Worm (Caenorhabditis elegans) whole organism, L4 larva: Measurements from ENCODE around the gene T12A7.10.

ENCODE experiments used
- F49E8.2 ChIP-seq: sonication (generic microtip); optimal IDR thresholded peaks from 2 replicates; lab custom pipeline; 2016; ENCODE audit warnings: missing compliant biosample characterization, mild to moderate bottlenecking, missing genetic modification characterization, borderline replicate concordance
- Y48G9A.11 ChIP-seq: fragments of 200-800 bp; sonication (Bioruptor generic); IDR thresholded peaks from 2 replicates; pipeline ENCODE4 v1.3.6; 2022; ENCODE audit warnings: missing genetic modification reagents, missing genetic modification characterization, missing compliant biosample characterization
- ZK337.2 ChIP-seq: fragments of 200-800 bp; sonication (Bioruptor generic); IDR thresholded peaks from 2 replicates; pipeline ENCODE4 v1.3.6; 2022; ENCODE audit warnings: missing genetic modification reagents, missing genetic modification characterization, missing compliant biosample characterization
- ZK546.5 ChIP-seq, 2 experiments: sonication (generic microtip); optimal IDR thresholded peaks; 2 replicates each; lab custom pipeline; 2017; ENCODE audit warnings: missing biosample characterization in 2 of 2, missing genetic modification characterization in 2 of 2
- aha-1 ChIP-seq: fragments of 150-350 bp; peaks from one replicate; lab custom pipeline; 2014; ENCODE audit warnings: missing biosample characterization, missing genetic modification characterization
- ceh-20 ChIP-seq: fragments of 200-800 bp; sonication (Bioruptor generic); IDR thresholded peaks from 2 replicates; pipeline ENCODE4 v1.3.6; 2022; ENCODE audit warnings: missing genetic modification reagents, missing genetic modification characterization, missing compliant biosample characterization
- ceh-32 ChIP-seq: sonication (generic microtip); optimal IDR thresholded peaks from 2 replicates; lab custom pipeline; 2016; ENCODE audit warnings: mild to moderate bottlenecking, missing genetic modification characterization, missing compliant biosample characterization; ENCODE audit not compliant: poor library complexity
- ceh-82 ChIP-seq: sonication (generic microtip); optimal IDR thresholded peaks from 2 replicates; lab custom pipeline; 2017; ENCODE audit warnings: missing biosample characterization, missing genetic modification characterization
- ces-1 ChIP-seq: fragments of 150-350 bp; sonication (generic microtip); optimal IDR thresholded peaks from 4 replicates; lab custom pipeline; 2014; ENCODE audit warnings: missing biosample characterization, missing genetic modification reagents, missing genetic modification characterization
- ctbp-1 ChIP-seq: fragments of 200-800 bp; sonication (Bioruptor generic); IDR thresholded peaks from 2 replicates; pipeline ENCODE4 v1.3.6; 2022; ENCODE audit warnings: missing genetic modification reagents, missing genetic modification characterization, missing compliant biosample characterization
- daf-16 ChIP-seq, 3 experiments: sonication (generic microtip); optimal IDR thresholded peaks; 2 replicates each; lab custom pipeline; 2016 to 2017; ENCODE audit warnings: missing genetic modification characterization in 3 of 3, missing genetic modification reagents in 3 of 3, mild to moderate bottlenecking in 2 of 3, missing compliant biosample characterization in 2 of 3, missing biosample characterization in 1 of 3, moderate library complexity in 1 of 3
- daf-19 ChIP-seq: fragments of 200-800 bp; sonication (Bioruptor generic); conservative IDR thresholded peaks from 2 replicates; pipeline ENCODE4 v1.3.6; 2022; ENCODE audit warnings: missing genetic modification characterization, missing compliant biosample characterization
- dmd-6 ChIP-seq: fragments of 200-800 bp; sonication (Bioruptor generic); IDR thresholded peaks from 2 replicates; pipeline ENCODE4 v1.3.6; 2022; ENCODE audit warnings: missing genetic modification reagents, missing genetic modification characterization, missing compliant biosample characterization
- dmd-8 ChIP-seq: fragments of 200-800 bp; sonication (Bioruptor generic); IDR thresholded peaks from 2 replicates; pipeline ENCODE4 v1.3.6; 2022; ENCODE audit warnings: missing genetic modification characterization, missing compliant biosample characterization
- dmd-9 ChIP-seq: fragments of 200-800 bp; sonication (Bioruptor generic); IDR thresholded peaks from 2 replicates; pipeline ENCODE4 v1.3.6; 2022; ENCODE audit warnings: missing genetic modification reagents, missing genetic modification characterization, missing compliant biosample characterization
- egl-43 ChIP-seq: fragments of 200-800 bp; sonication (Bioruptor generic); IDR thresholded peaks from 2 replicates; pipeline ENCODE4 v1.3.6; 2022; ENCODE audit warnings: missing genetic modification reagents, missing genetic modification characterization, missing compliant biosample characterization
- fkh-10 ChIP-seq: fragments of 150-350 bp; optimal IDR thresholded peaks from 2 replicates; lab custom pipeline; 2014; ENCODE audit warnings: missing biosample characterization, missing genetic modification reagents, missing genetic modification characterization
- hlh-11 ChIP-seq: fragments of 200-800 bp; sonication (Bioruptor generic); optimal IDR thresholded peaks from 2 replicates; lab custom pipeline; 2018; ENCODE audit warnings: mild to moderate bottlenecking, missing genetic modification characterization, missing compliant biosample characterization
- lsy-2 ChIP-seq, 2 experiments: fragments of 150-350 bp in 1 of 2; sonication (generic microtip) in 1 of 2; optimal IDR thresholded peaks; 2 replicates each; lab custom pipeline; 2014 to 2017; ENCODE audit warnings: missing biosample characterization in 2 of 2, missing genetic modification characterization in 2 of 2
- mdt-29 ChIP-seq: fragments of 200-800 bp; sonication (Bioruptor generic); IDR thresholded peaks from 2 replicates; pipeline ENCODE4 v1.3.6; 2022; ENCODE audit warnings: missing genetic modification reagents, missing genetic modification characterization, missing compliant biosample characterization
- mep-1 ChIP-seq: fragments of 150-350 bp; sonication (generic microtip); optimal IDR thresholded peaks from 3 replicates; lab custom pipeline; 2014; ENCODE audit warnings: missing biosample characterization, missing genetic modification characterization
- mxl-2 ChIP-seq: fragments of 200-800 bp; sonication (Bioruptor generic); conservative IDR thresholded peaks from 2 replicates; pipeline ENCODE4 v1.3.6; 2022; ENCODE audit warnings: missing genetic modification reagents, missing genetic modification characterization, missing compliant biosample characterization
- nhr-10 ChIP-seq: fragments of 150-350 bp; optimal IDR thresholded peaks from 2 replicates; lab custom pipeline; 2014; ENCODE audit warnings: missing biosample characterization, missing genetic modification characterization
- nhr-102 ChIP-seq: sonication (generic microtip); optimal IDR thresholded peaks from 2 replicates; lab custom pipeline; 2016; ENCODE audit warnings: mild to moderate bottlenecking, missing genetic modification characterization, moderate library complexity, missing compliant biosample characterization
- nhr-111 ChIP-seq: fragments of 200-800 bp; sonication (Bioruptor generic); optimal IDR thresholded peaks from 2 replicates; lab custom pipeline; 2018; ENCODE audit warnings: mild to moderate bottlenecking, missing genetic modification characterization, missing compliant biosample characterization
- nhr-25 ChIP-seq: sonication (generic microtip); optimal IDR thresholded peaks from 2 replicates; lab custom pipeline; 2017; ENCODE audit warnings: missing genetic modification characterization, mild to moderate bottlenecking, missing compliant biosample characterization, antibody characterized with exemption, moderate library complexity, borderline replicate concordance; ENCODE audit not compliant: insufficient read depth
- nhr-6 ChIP-seq: fragments of 150-350 bp; optimal IDR thresholded peaks from 2 replicates; lab custom pipeline; 2014; ENCODE audit warnings: missing biosample characterization, missing genetic modification characterization
- saeg-2 ChIP-seq: fragments of 200-800 bp; sonication (Bioruptor generic); IDR thresholded peaks from 2 replicates; pipeline ENCODE4 v1.3.6; 2022; ENCODE audit warnings: missing genetic modification reagents, missing genetic modification characterization, missing compliant biosample characterization
- set-16 ChIP-seq: fragments of 200-800 bp; sonication (Bioruptor generic); IDR thresholded peaks from 2 replicates; pipeline ENCODE4 v1.3.6; 2022; ENCODE audit warnings: missing genetic modification reagents, missing genetic modification characterization, missing compliant biosample characterization
- skn-1 ChIP-seq: fragments of 150-350 bp; optimal IDR thresholded peaks from 2 replicates; lab custom pipeline; 2014; ENCODE audit warnings: missing biosample characterization, missing genetic modification characterization
- spr-1 ChIP-seq: sonication (generic microtip); optimal IDR thresholded peaks from 2 replicates; lab custom pipeline; 2016; ENCODE audit warnings: mild to moderate bottlenecking, missing genetic modification characterization, missing compliant biosample characterization
- tra-1 ChIP-seq: fragments of 200-800 bp; sonication (Bioruptor generic); IDR thresholded peaks from 2 replicates; pipeline ENCODE4 v1.3.6; 2022; ENCODE audit warnings: missing genetic modification reagents, missing genetic modification characterization, missing compliant biosample characterization
- unc-130 ChIP-seq: sonication (generic microtip); optimal IDR thresholded peaks from 2 replicates; lab custom pipeline; 2016; ENCODE audit warnings: missing genetic modification reagents, missing genetic modification characterization, missing compliant biosample characterization
- unc-39 ChIP-seq: sonication (generic microtip); optimal IDR thresholded peaks from 2 replicates; lab custom pipeline; 2017; ENCODE audit warnings: missing biosample characterization, missing genetic modification characterization
- unc-62 ChIP-seq, 3 experiments: fragments of 150-350 bp in 1 of 3; sonication (generic microtip); optimal IDR thresholded peaks in 2 of 3; peaks in 1 of 3; 1 replicate in 1 of 3; 2 replicates in 2 of 3; lab custom pipeline; 2014 to 2017; ENCODE audit warnings: missing biosample characterization in 3 of 3, missing genetic modification characterization in 3 of 3, missing genetic modification reagents in 3 of 3, missing genotype in 1 of 3
- zfp-3 ChIP-seq: fragments of 200-800 bp; sonication (Bioruptor generic); conservative IDR thresholded peaks from 2 replicates; pipeline ENCODE4 v1.3.6; 2022; ENCODE audit warnings: missing genetic modification reagents, missing genetic modification characterization, missing compliant biosample characterization
- ztf-11 ChIP-seq: fragments of 150-350 bp; optimal IDR thresholded peaks from 2 replicates; lab custom pipeline; 2014; ENCODE audit warnings: missing biosample characterization, missing genetic modification characterization

T12A7.10 gene

ce11 chrIV:11799240-11799639 is 44.3 kb upstream of the T12A7.10 start:
- peak in 1 of 2 experiments; percentile 82 for TF ChIP-seq unc-62 (GFP tag; optimal IDR thresholded peaks at IDR 0.05 in 1 of 2; lab: Kevin White, UChicago)
- TF ChIP-seq unc-62 (tag; optimal IDR thresholded peaks at IDR 0.05; lab: Kevin White, UChicago) = no peak
- TF ChIP-seq unc-39 (tag; lab: Kevin White, UChicago) = no peak
- TF ChIP-seq tra-1 = no peak
- no peak for TF ChIP-seq daf-16 (GFP tag; optimal IDR thresholded peaks at IDR 0.05; lab: Kevin White, UChicago)
- TF ChIP-seq daf-16 (tag; optimal IDR thresholded peaks at IDR 0.05; lab: Kevin White, UChicago) = no peak
- TF ChIP-seq ceh-20 (GFP tag; lab: Robert Waterston, UW) = peak; percentile 53; the same call in 1 of the 2 replicates
- no peak for TF ChIP-seq F49E8.2
- TF ChIP-seq ceh-32 (tag; lab: Kevin White, UChicago) = no peak
- TF ChIP-seq aha-1 (tag; lab: Kevin White, UChicago) = peak; percentile 61

- no peak for TF ChIP-seq spr-1
- peak; percentile 73 for TF ChIP-seq fkh-10
- TF ChIP-seq unc-62 (GFP tag; optimal IDR thresholded peaks at IDR 0.05 in 1 of 2; lab: Kevin White, UChicago) = peak in 1 of 2 experiments; percentile 65
- TF ChIP-seq unc-62 (tag; optimal IDR thresholded peaks at IDR 0.05; lab: Kevin White, UChicago) = no peak
Measured at ce11 chrIV:11796818-11797217, 41.9 kb upstream of the T12A7.10 start.

ce11 chrIV:11795964-11796363 is 41.1 kb upstream of the T12A7.10 start:
- TF ChIP-seq fkh-10 (peak; percentile 47), mdt-29 (GFP tag; lab: Robert Waterston, UW) (no peak)

- TF ChIP-seq dmd-6 (GFP tag; lab: Robert Waterston, UW) = peak; percentile 9; the same call in 1 of the 2 replicates
- peak; percentile 67 for TF ChIP-seq ceh-20 (GFP tag; lab: Robert Waterston, UW)
- peak; percentile 78 for TF ChIP-seq set-16 (GFP tag; lab: Robert Waterston, UW)
- no peak for TF ChIP-seq nhr-6 (tag; lab: Kevin White, UChicago)
- TF ChIP-seq mep-1 (tag; lab: Kevin White, UChicago) = peak; percentile 6
- TF ChIP-seq daf-19 (GFP tag; lab: Robert Waterston, UW) = no peak
- peak; percentile 75 for TF ChIP-seq ctbp-1
- peak; percentile 6 for TF ChIP-seq hlh-11 (tag; lab: Kevin White, UChicago)
- TF ChIP-seq aha-1 (tag; lab: Kevin White, UChicago) = peak; percentile 71
- peak in 1 of 2 experiments; percentile 42 for TF ChIP-seq lsy-2 (tag; optimal IDR thresholded peaks at IDR 0.05; lab: Kevin White, UChicago)
Measured at ce11 chrIV:11793170-11793569, 38.3 kb upstream of the T12A7.10 start.

- TF ChIP-seq ztf-11 (tag; lab: Kevin White, UChicago) (no peak), mxl-2 (GFP tag; lab: Robert Waterston, UW) (no peak), unc-130 (GFP tag; lab: Kevin White, UChicago) (no peak), ceh-82 (tag; lab: Kevin White, UChicago) (no peak), lsy-2 (tag; optimal IDR thresholded peaks at IDR 0.05; lab: Kevin White, UChicago) (no peak), egl-43 (GFP tag; lab: Robert Waterston, UW) (no peak)
Measured at ce11 chrIV:11792495-11792894, 37.6 kb upstream of the T12A7.10 start, which contains the start of gene H01G02.3. H01G02.3 (minus strand) TSS chrIV:11792595.

- TF ChIP-seq saeg-2 (no peak), zfp-3 (GFP tag; lab: Robert Waterston, UW) (no peak), dmd-8 (GFP tag; lab: Robert Waterston, UW) (no peak), daf-16 (GFP tag; optimal IDR thresholded peaks at IDR 0.05; lab: Kevin White, UChicago) (no peak), daf-16 (tag; optimal IDR thresholded peaks at IDR 0.05; lab: Kevin White, UChicago) (no peak), lsy-2 (tag; optimal IDR thresholded peaks at IDR 0.05; lab: Kevin White, UChicago) (peak in 1 of 2 experiments; percentile 23), ZK337.2 (GFP tag; lab: Robert Waterston, UW) (no peak), fkh-10 (peak; percentile 83), hlh-11 (tag; lab: Kevin White, UChicago) (no peak), ZK546.5 (tag; optimal IDR thresholded peaks at IDR 0.05; lab: Kevin White, UChicago) (no peak), dmd-9 (GFP tag; lab: Robert Waterston, UW) (no peak), F49E8.2 (no peak), nhr-10 (tag; lab: Kevin White, UChicago) (no peak), mep-1 (tag; lab: Kevin White, UChicago) (peak; percentile 19), mdt-29 (GFP tag; lab: Robert Waterston, UW) (no peak), nhr-102 (tag; lab: Kevin White, UChicago) (no peak), skn-1 (no peak), nhr-111 (GFP tag; lab: Kevin White, UChicago) (no peak), unc-39 (tag; lab: Kevin White, UChicago) (no peak), aha-1 (tag; lab: Kevin White, UChicago) (peak; percentile 89), ces-1 (GFP tag; lab: Kevin White, UChicago) (peak; percentile 82), nhr-25 (tag; lab: Kevin White, UChicago) (no peak), Y48G9A.11 (no peak)
Measured at ce11 chrIV:11788383-11788963, 33.6 kb upstream of the T12A7.10 start.
